Fruit fly (Drosophila melanogaster): ENCODE data around the gene CG4830.
A peak's percentile ranks its signal among the peaks of the same experiment; 100 is the strongest.

CG4830 gene

dm6 chr3R:12219497-12219896, 9.3 kb upstream of the CG4830 start, which contains the start of gene Cog1 (continued):
- peak; percentile 73; the same call in 2 of the 3 replicates for TF ChIP-seq Opbp (GFP tag; IDR thresholded peaks at IDR 0.05; ENCODE audit: partially characterized antibody)
- TF ChIP-seq crc (GFP tag; optimal IDR thresholded peaks at IDR 0.05), result no peak
- TF ChIP-seq E2f2 (GFP tag; IDR thresholded peaks at IDR 0.05), result no peak

DNA sequence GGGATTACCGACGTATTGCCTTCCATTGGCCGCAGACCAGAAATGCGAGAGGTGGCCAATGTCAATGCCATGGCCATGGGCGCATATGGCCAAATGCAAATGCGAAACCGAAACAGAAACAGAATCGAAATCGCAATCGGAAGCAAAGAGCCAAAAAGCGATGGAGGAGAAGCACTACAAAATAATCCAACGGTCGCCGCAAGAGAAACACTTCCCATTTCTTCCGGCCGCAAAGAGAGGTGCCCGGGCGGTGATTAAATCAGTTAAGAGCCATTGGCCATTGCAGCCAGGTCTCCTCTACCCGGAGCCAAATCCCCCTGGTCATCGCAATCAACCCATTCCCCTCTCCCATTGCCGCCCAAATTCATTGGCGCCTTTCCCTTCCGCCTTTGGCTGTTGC, 4.0 kb upstream of the CG4830 start, which contains the start of gene CG14742:
Gene CG14742 (plus strand): TSS at position 301 of the 400 bp plus-strand sequence.
- no peak for TF ChIP-seq CG15514 (GFP tag; optimal IDR thresholded peaks at IDR 0.05)
- no peak for TF ChIP-seq nerfin-2 (GFP tag; IDR thresholded peaks at IDR 0.05; ENCODE audit: partially characterized antibody)
- no peak for TF ChIP-seq sd (tag; optimal IDR thresholded peaks at IDR 0.05)
- TF ChIP-seq CTCF (GFP tag; optimal IDR thresholded peaks at IDR 0.05), result no peak
- TF ChIP-seq NC2β (GFP tag; optimal IDR thresholded peaks at IDR 0.05), result no peak

dm6 chr3R:12211552-12211951, 1.4 kb upstream of the CG4830 start:
- peak; percentile 43 for TF ChIP-seq grn (GFP tag; optimal IDR thresholded peaks at IDR 0.05)
- TF ChIP-seq exex (tag; optimal IDR thresholded peaks at IDR 0.05), result peak; percentile 84
- TF ChIP-seq sug (tag; optimal IDR thresholded peaks at IDR 0.05), result peak; percentile 64
- TF ChIP-seq Hmx (GFP tag; optimal IDR thresholded peaks at IDR 0.05), result no peak
- peak; percentile 80 for TF ChIP-seq mirr (GFP tag; optimal IDR thresholded peaks at IDR 0.05)

DNA sequence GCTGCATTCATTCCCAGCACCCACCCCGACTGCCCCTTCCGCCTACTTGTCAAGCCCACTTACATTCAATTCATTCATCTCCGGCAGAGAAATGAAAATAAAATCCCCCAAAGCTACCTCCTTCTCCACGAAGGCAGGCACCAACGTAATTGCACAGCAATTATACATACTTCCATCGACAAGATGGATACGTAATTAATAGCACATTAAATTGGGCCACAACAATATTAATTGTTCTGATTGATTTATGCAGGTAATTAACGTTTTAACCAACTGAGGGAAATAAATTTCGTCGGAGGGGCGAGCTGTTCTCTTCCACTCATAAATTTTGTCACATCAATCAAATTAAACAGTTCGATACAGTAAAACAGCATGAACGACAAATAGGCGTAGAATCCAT, 12.5 kb downstream of the CG4830 start, which contains the start of gene Adk1:
Gene Adk1 (plus strand): TSS at position 301 of the 400 bp plus-strand sequence.
- TF ChIP-seq CG14965 (GFP tag; optimal IDR thresholded peaks at IDR 0.05; ENCODE audit: borderline replicate concordance), result no peak
- TF ChIP-seq CG14050 (GFP tag; IDR thresholded peaks at IDR 0.05), result no peak
- TF ChIP-seq CG4328 (GFP tag; optimal IDR thresholded peaks at IDR 0.05), result no peak
- TF ChIP-seq lmd (GFP tag; IDR thresholded peaks at IDR 0.05), result no peak
- TF ChIP-seq ftz-f1 (GFP tag; optimal IDR thresholded peaks at IDR 0.05), result no peak

dm6 chr3R:12196100-12196499, 14.1 kb downstream of the CG4830 start:
- no peak for TF ChIP-seq CG4424 (GFP tag; optimal IDR thresholded peaks at IDR 0.05)
- TF ChIP-seq row (GFP tag; IDR thresholded peaks at IDR 0.05), result 0 out of 3 replicates have a peak, but pooled peaks have one; percentile 13
- peak; percentile 43; the same call in 1 of the 2 replicates for TF ChIP-seq Drgx (GFP tag; IDR thresholded peaks at IDR 0.05)
- peak; percentile 50 for TF ChIP-seq dm (GFP tag; optimal IDR thresholded peaks at IDR 0.05)
- TF ChIP-seq CG30403 (GFP tag; optimal IDR thresholded peaks at IDR 0.05), result no peak
- TF ChIP-seq CG11456 (GFP tag; IDR thresholded peaks at IDR 0.05), result 0 out of 3 replicates have a peak, but pooled peaks have one; percentile 19

dm6 chr3R:12194911-12195310, 15.2 kb downstream of the CG4830 start, which contains the start of the genes eIF3d2 and CG43450:
Gene eIF3d2 (minus strand): TSS chr3R:12195011.
Gene CG43450 (plus strand): TSS chr3R:12195294.
- TF ChIP-seq klu (GFP tag; IDR thresholded peaks at IDR 0.05) (no peak), cg (GFP tag; optimal IDR thresholded peaks at IDR 0.05) (no peak), sens-2 (GFP tag; IDR thresholded peaks at IDR 0.05) (no peak), CG1024 (GFP tag; IDR thresholded peaks at IDR 0.05) (no peak), CG30020 (tag; optimal IDR thresholded peaks at IDR 0.05) (no peak), yki (optimal IDR thresholded peaks at IDR 0.05) (no peak), CG4617 (GFP tag; optimal IDR thresholded peaks at IDR 0.05; ENCODE audit: borderline replicate concordance) (no peak), CG10565 (GFP tag; optimal IDR thresholded peaks at IDR 0.05) (no peak), Bgb (GFP tag; IDR thresholded peaks at IDR 0.05; ENCODE audit: partially characterized antibody) (no peak), CG32767 (GFP tag; IDR thresholded peaks at IDR 0.05) (no peak), CG10321 (GFP tag; IDR thresholded peaks at IDR 0.05) (no peak), cas (GFP tag; IDR thresholded peaks at IDR 0.05) (no peak), Pdp1 (GFP tag; optimal IDR thresholded peaks at IDR 0.05) (no peak), CG11560 (tag; IDR thresholded peaks at IDR 0.05) (no peak), Xrp1 (GFP tag; IDR thresholded peaks at IDR 0.05) (no peak), CG2199 (GFP tag; IDR thresholded peaks at IDR 0.05) (no peak), CG31224 (GFP tag; IDR thresholded peaks at IDR 0.05) (no peak), CG42726 (GFP tag; IDR thresholded peaks at IDR 0.05; ENCODE audit: partially characterized antibody) (no peak)

Measured in whole organism, embryonic.